Fruit fly (Drosophila melanogaster): ENCODE data around the gene mtd.
A peak's percentile ranks its signal among the peaks of the same experiment; 100 is the strongest.

Gene mtd

DNA sequence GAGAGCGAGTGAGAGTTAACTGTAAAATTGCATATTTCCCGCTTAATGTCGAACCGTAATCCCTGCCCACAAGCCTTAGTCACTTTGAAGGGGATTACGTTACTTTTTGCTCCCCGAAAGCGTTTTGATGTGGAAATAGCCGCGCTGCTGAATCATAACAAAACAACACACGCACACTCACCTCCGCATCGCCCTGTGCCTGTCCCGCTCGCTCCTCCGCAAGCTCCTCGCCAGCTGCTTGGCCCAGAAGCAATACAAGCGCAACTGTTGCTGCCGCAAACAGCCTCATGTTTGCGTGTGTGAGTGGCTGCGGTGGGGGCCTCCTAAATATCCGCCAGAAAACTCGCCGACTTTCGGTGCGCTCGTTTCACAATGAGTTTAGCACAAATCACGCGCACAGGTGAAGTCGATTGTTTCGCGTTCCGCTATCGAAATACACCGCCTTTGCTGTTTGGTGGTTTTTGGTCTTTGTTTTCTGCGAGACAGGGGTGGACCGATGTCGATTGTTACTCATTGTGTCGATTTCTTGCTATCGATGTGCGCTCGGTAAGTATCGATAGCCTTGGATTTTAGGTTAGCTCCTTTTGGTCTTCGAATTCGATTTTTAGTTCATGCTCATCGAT lies 98.9 kb downstream of the mtd start, which contains the start of gene CtsF:
Gene CtsF, minus strand, starts transcription at position 503 of the 623 bp plus-strand sequence.
- TF ChIP-seq CG16779 (tag; optimal IDR thresholded peaks at IDR 0.05): no peak
- no peak for TF ChIP-seq Sox15 (GFP tag; optimal IDR thresholded peaks at IDR 0.05)
- no peak for TF ChIP-seq Ets21C (GFP tag; optimal IDR thresholded peaks at IDR 0.05)
- TF ChIP-seq topi (GFP tag; optimal IDR thresholded peaks at IDR 0.05): peak; percentile 9
- TF ChIP-seq Sox14 (GFP tag; optimal IDR thresholded peaks at IDR 0.05): peak; percentile 90
- no peak for TF ChIP-seq CG10669 (GFP tag; optimal IDR thresholded peaks at IDR 0.05)
- TF ChIP-seq CG1621 (tag; optimal IDR thresholded peaks at IDR 0.05): no peak
- TF ChIP-seq CG8119 (GFP tag; IDR thresholded peaks at IDR 0.05): no peak
- no peak for TF ChIP-seq CG6808 (GFP tag; optimal IDR thresholded peaks at IDR 0.05)
- TF ChIP-seq cyc (GFP tag; optimal IDR thresholded peaks at IDR 0.05): no peak
- TF ChIP-seq CG6854 (GFP tag; optimal IDR thresholded peaks at IDR 0.05): peak; percentile 70
- peak; percentile 27 for TF ChIP-seq Eip75B (GFP tag; optimal IDR thresholded peaks at IDR 0.05)
- TF ChIP-seq CG34406 (GFP tag; optimal IDR thresholded peaks at IDR 0.05): no peak
- peak; percentile 66 for TF ChIP-seq svp (GFP tag)
- no peak for TF ChIP-seq CG3919 (GFP tag; optimal IDR thresholded peaks at IDR 0.05)
- no peak for TF ChIP-seq CG32006 (GFP tag; optimal IDR thresholded peaks at IDR 0.05)
- TF ChIP-seq CG8632 (GFP tag; optimal IDR thresholded peaks at IDR 0.05): no peak
- TF ChIP-seq CG6163 (GFP tag; IDR thresholded peaks at IDR 0.05): no peak
- no peak for TF ChIP-seq CG9139 (GFP tag; optimal IDR thresholded peaks at IDR 0.05)
- no peak for TF ChIP-seq CG31627 (GFP tag; optimal IDR thresholded peaks at IDR 0.05)
- no peak for TF ChIP-seq CG11294 (GFP tag; IDR thresholded peaks at IDR 0.05)
- TF ChIP-seq CG3032 (tag; optimal IDR thresholded peaks at IDR 0.05): peak; percentile 6
- no peak for TF ChIP-seq achi (GFP tag; optimal IDR thresholded peaks at IDR 0.05)
- no peak for TF ChIP-seq CG7368 (GFP tag; optimal IDR thresholded peaks at IDR 0.05)
- TF ChIP-seq pdm3 (GFP tag; optimal IDR thresholded peaks at IDR 0.05): no peak
- peak; percentile 56 for TF ChIP-seq Blimp-1 (GFP tag; optimal IDR thresholded peaks at IDR 0.05)
- TF ChIP-seq Sox102F (GFP tag; optimal IDR thresholded peaks at IDR 0.05): peak; percentile 36
- no peak for TF ChIP-seq CG8319 (GFP tag; optimal IDR thresholded peaks at IDR 0.05)
- TF ChIP-seq Eip78C (GFP tag): peak; percentile 19
- no peak for TF ChIP-seq Lpt (GFP tag; optimal IDR thresholded peaks at IDR 0.05)
- peak; percentile 16 for TF ChIP-seq dsx (GFP tag; optimal IDR thresholded peaks at IDR 0.05; ENCODE audit: poor library complexity, severe bottlenecking)
- no peak for TF ChIP-seq Hr39 (GFP tag; optimal IDR thresholded peaks at IDR 0.05)
- no peak for TF ChIP-seq salr (GFP tag; optimal IDR thresholded peaks at IDR 0.05)
- peak; percentile 28 to 63 for TF ChIP-seq ss (GFP tag; optimal IDR thresholded peaks at IDR 0.05)
- TF ChIP-seq lz (GFP tag; optimal IDR thresholded peaks at IDR 0.05): peak; percentile 18
- TF ChIP-seq Met (GFP tag; optimal IDR thresholded peaks at IDR 0.05): peak; percentile 5
- no peak for TF ChIP-seq Hr4 (GFP tag; optimal IDR thresholded peaks at IDR 0.05)
- 0 out of 3 replicates have a peak, but pooled peaks have one; percentile 9 for TF ChIP-seq eg (GFP tag; IDR thresholded peaks at IDR 0.05)
- no peak for TF ChIP-seq CG4318 (GFP tag; optimal IDR thresholded peaks at IDR 0.05)
- no peak for TF ChIP-seq OdsH (GFP tag; optimal IDR thresholded peaks at IDR 0.05)
- no peak for TF ChIP-seq Ets96B (tag; optimal IDR thresholded peaks at IDR 0.05)
- TF ChIP-seq fd85E (GFP tag; optimal IDR thresholded peaks at IDR 0.05): no peak
- TF ChIP-seq Hr38 (GFP tag; optimal IDR thresholded peaks at IDR 0.05): no peak
- TF ChIP-seq net (GFP tag; optimal IDR thresholded peaks at IDR 0.05): no peak
- peak; percentile 24 for TF ChIP-seq Smox (GFP tag; optimal IDR thresholded peaks at IDR 0.05)
- peak; percentile 25 for TF ChIP-seq esn (GFP tag; optimal IDR thresholded peaks at IDR 0.05)
- no peak for TF ChIP-seq acj6 (GFP tag; optimal IDR thresholded peaks at IDR 0.05)
- no peak for TF ChIP-seq Gug (GFP tag; IDR thresholded peaks at IDR 0.05)
- TF ChIP-seq CG11902 (GFP tag; optimal IDR thresholded peaks at IDR 0.05): no peak
- TF ChIP-seq fkh (GFP tag; optimal IDR thresholded peaks at IDR 0.05): peak; percentile 29
- TF ChIP-seq CG10631 (GFP tag; optimal IDR thresholded peaks at IDR 0.05): no peak
- TF ChIP-seq CG6276 (GFP tag; optimal IDR thresholded peaks at IDR 0.05): no peak
